Fruit fly (Drosophila melanogaster) whole organism, embryonic: ENCODE results near the gene Rpp14a.
A peak's percentile ranks its signal among the peaks of the same experiment; 100 is the strongest.

ENCODE experiments used
- Adf1 ChIP-seq: fragments of 200-800 bp; sonication (Bioruptor generic); IDR thresholded peaks from 2 replicates; pipeline ENCODE4 v1.3.6; 2022; ENCODE audit warnings: missing biosample characterization, missing genetic modification characterization
- CG10654 ChIP-seq: fragments of 200-800 bp; sonication (Bioruptor generic); optimal IDR thresholded peaks from 2 replicates; lab custom pipeline; 2016; ENCODE audit warnings: missing biosample characterization, missing genetic modification characterization
- CG11456 ChIP-seq: fragments of 200-800 bp; sonication (Bioruptor generic); IDR thresholded peaks from 3 replicates; pipeline ENCODE4 v1.3.6; 2022; ENCODE audit warnings: missing biosample characterization, missing genetic modification characterization
- CG12104 ChIP-seq: fragments of 200-800 bp; sonication (Bioruptor generic); optimal IDR thresholded peaks from 3 replicates; lab custom pipeline; 2016; ENCODE audit warnings: missing biosample characterization, missing genetic modification characterization
- CG13624 ChIP-seq: fragments of 200-800 bp; sonication (Bioruptor generic); optimal IDR thresholded peaks from 2 replicates; lab custom pipeline; 2016; ENCODE audit warnings: missing biosample characterization, missing genetic modification characterization
- CG15011 ChIP-seq: fragments of 200-800 bp; sonication (Bioruptor generic); optimal IDR thresholded peaks from 3 replicates; lab custom pipeline; 2018; ENCODE audit warnings: missing biosample characterization, mild to moderate bottlenecking, missing genetic modification characterization
- CG16815 ChIP-seq: fragments of 200-800 bp; sonication (Bioruptor generic); optimal IDR thresholded peaks from 3 replicates; lab custom pipeline; 2017; ENCODE audit warnings: missing biosample characterization, mild to moderate bottlenecking, missing genetic modification characterization
- CG17568 ChIP-seq: fragments of 200-800 bp; sonication (Bioruptor generic); optimal IDR thresholded peaks from 2 replicates; lab custom pipeline; 2018; ENCODE audit warnings: missing biosample characterization, mild to moderate bottlenecking, missing genetic modification characterization, moderate library complexity
- CG17912 ChIP-seq: fragments of 200-800 bp; sonication (Bioruptor generic); optimal IDR thresholded peaks from 2 replicates; lab custom pipeline; 2018; ENCODE audit warnings: missing biosample characterization, mild to moderate bottlenecking, missing genetic modification characterization
- CG1832 ChIP-seq: fragments of 200-800 bp; sonication (Bioruptor generic); optimal IDR thresholded peaks from 2 replicates; lab custom pipeline; 2017; ENCODE audit warnings: missing biosample characterization, mild to moderate bottlenecking, missing genetic modification characterization, inconsistent platforms
- CG2116 ChIP-seq: fragments of 200-800 bp; sonication (Bioruptor generic); optimal IDR thresholded peaks from 3 replicates; lab custom pipeline; 2018; ENCODE audit warnings: missing biosample characterization, mild to moderate bottlenecking, missing genetic modification characterization
- CG33213 ChIP-seq: fragments of 200-800 bp; sonication (Bioruptor generic); optimal IDR thresholded peaks from 3 replicates; lab custom pipeline; 2016; ENCODE audit warnings: missing biosample characterization, missing genetic modification characterization
- CG4617 ChIP-seq: fragments of 200-800 bp; sonication (Bioruptor generic); optimal IDR thresholded peaks from 3 replicates; lab custom pipeline; 2016; ENCODE audit warnings: missing biosample characterization, missing genetic modification characterization, borderline replicate concordance
- CG5180 ChIP-seq: fragments of 200-800 bp; sonication (Bioruptor generic); optimal IDR thresholded peaks from 3 replicates; lab custom pipeline; 2017; ENCODE audit warnings: missing biosample characterization, missing genetic modification characterization, mild to moderate bottlenecking, moderate library complexity, missing genetic modification reagents
- CG6654 ChIP-seq: fragments of 200-800 bp; sonication (Bioruptor generic); optimal IDR thresholded peaks from 2 replicates; lab custom pipeline; 2017; ENCODE audit warnings: missing biosample characterization, mild to moderate bottlenecking, missing genetic modification characterization
- CG6813 ChIP-seq: fragments of 200-800 bp; sonication (Bioruptor generic); optimal IDR thresholded peaks from 2 replicates; lab custom pipeline; 2017; ENCODE audit warnings: missing biosample characterization, missing genetic modification characterization, mild to moderate bottlenecking, moderate library complexity, missing genetic modification reagents
- CG7963 ChIP-seq: fragments of 200-800 bp; sonication (Bioruptor generic); IDR thresholded peaks from 3 replicates; pipeline ENCODE4 v1.3.6; 2022; ENCODE audit warnings: missing biosample characterization, missing genetic modification characterization; ENCODE audit not compliant: partially characterized antibody
- CTCF ChIP-seq: fragments of 200-800 bp; sonication (Bioruptor generic); optimal IDR thresholded peaks from 2 replicates; lab custom pipeline; 2017; ENCODE audit warnings: missing biosample characterization, mild to moderate bottlenecking, missing genetic modification characterization, moderate library complexity
- Camta ChIP-seq: fragments of 200-800 bp; sonication (Bioruptor generic); optimal IDR thresholded peaks from 2 replicates; lab custom pipeline; 2016; ENCODE audit warnings: missing biosample characterization, missing genetic modification characterization
- CkIIα-i1 ChIP-seq: fragments of 200-800 bp; sonication (Bioruptor generic); IDR thresholded peaks from 2 replicates; pipeline ENCODE4 v1.3.6; 2022; ENCODE audit warnings: missing biosample characterization, missing genetic modification characterization
- CoRest ChIP-seq: fragments of 200-800 bp; sonication (Bioruptor generic); optimal IDR thresholded peaks from 3 replicates; lab custom pipeline; 2018; ENCODE audit warnings: missing biosample characterization, mild to moderate bottlenecking, missing genetic modification characterization, moderate library complexity
- Dbx ChIP-seq: fragments of 200-800 bp; sonication (Bioruptor generic); IDR thresholded peaks from 3 replicates; pipeline ENCODE4 v1.3.6; 2022; ENCODE audit warnings: missing biosample characterization, missing genetic modification characterization
- ERR ChIP-seq: fragments of 200-800 bp; sonication (Bioruptor generic); optimal IDR thresholded peaks from 2 replicates; lab custom pipeline; 2016; ENCODE audit warnings: missing biosample characterization, missing genetic modification characterization
- Elba2 ChIP-seq: fragments of 200-800 bp; sonication (Bioruptor generic); optimal IDR thresholded peaks from 3 replicates; lab custom pipeline; 2016; ENCODE audit warnings: missing biosample characterization, missing genetic modification characterization
- Fer1 ChIP-seq: fragments of 200-800 bp; sonication (Bioruptor generic); optimal IDR thresholded peaks from 2 replicates; lab custom pipeline; 2017; ENCODE audit warnings: missing biosample characterization, mild to moderate bottlenecking, missing genetic modification characterization
- Kr ChIP-seq: fragments of 200-800 bp; sonication (Bioruptor generic); optimal IDR thresholded peaks from 2 replicates; lab custom pipeline; 2017; ENCODE audit warnings: missing biosample characterization, mild to moderate bottlenecking, missing genetic modification characterization
- Meics ChIP-seq: fragments of 200-800 bp; sonication (Bioruptor generic); optimal IDR thresholded peaks from 2 replicates; lab custom pipeline; 2017; ENCODE audit warnings: missing biosample characterization, mild to moderate bottlenecking, missing genetic modification characterization
- NC2β ChIP-seq: fragments of 200-800 bp; sonication (Bioruptor generic); optimal IDR thresholded peaks from 2 replicates; lab custom pipeline; 2016; ENCODE audit warnings: missing biosample characterization, missing genetic modification characterization
- Ravus ChIP-seq: fragments of 200-800 bp; sonication (Bioruptor generic); IDR thresholded peaks from 2 replicates; pipeline ENCODE4 v1.3.6; 2022; ENCODE audit warnings: missing biosample characterization, missing genetic modification characterization
- Sry-δ ChIP-seq: fragments of 200-800 bp; sonication (Bioruptor generic); optimal IDR thresholded peaks from 2 replicates; lab custom pipeline; 2016; ENCODE audit warnings: missing biosample characterization, missing genetic modification characterization
- Trl ChIP-seq, 3 experiments: fragments of >200 bp in 2 of 3; fragments of 200-800 bp in 1 of 3; sonication (Bioruptor generic) in 1 of 3; optimal IDR thresholded peaks; 2 replicates in 1 of 3; 3 replicates in 2 of 3; lab custom pipeline; 2016 to 2017; ENCODE audit warnings: missing biosample characterization in 1 of 3, missing genetic modification characterization in 1 of 3
- al ChIP-seq: fragments of 200-800 bp; sonication (Bioruptor generic); IDR thresholded peaks from 2 replicates; pipeline ENCODE4 v1.3.6; 2022; ENCODE audit warnings: missing biosample characterization, missing genetic modification characterization
- bab2 ChIP-seq: fragments of 200-800 bp; sonication (Bioruptor generic); optimal IDR thresholded peaks from 2 replicates; lab custom pipeline; 2016; ENCODE audit warnings: missing biosample characterization, missing genetic modification characterization
- bigmax ChIP-seq: fragments of 200-800 bp; sonication (Bioruptor generic); optimal IDR thresholded peaks from 2 replicates; lab custom pipeline; 2018; ENCODE audit warnings: missing biosample characterization, mild to moderate bottlenecking, missing genetic modification characterization
- chn ChIP-seq: fragments of 200-800 bp; sonication (Bioruptor generic); optimal IDR thresholded peaks from 2 replicates; lab custom pipeline; 2016; ENCODE audit warnings: missing biosample characterization, missing genetic modification characterization
- ci ChIP-seq: fragments of 200-800 bp; sonication (Bioruptor generic); IDR thresholded peaks from 3 replicates; pipeline ENCODE4 v1.3.6; 2022; ENCODE audit warnings: missing biosample characterization, missing genetic modification characterization
- dan ChIP-seq: fragments of 200-800 bp; sonication (Bioruptor generic); IDR thresholded peaks from 2 replicates; pipeline ENCODE4 v1.3.6; 2022; ENCODE audit warnings: missing biosample characterization, missing genetic modification characterization
- gce ChIP-seq: fragments of 200-800 bp; sonication (Bioruptor generic); IDR thresholded peaks from 3 replicates; pipeline ENCODE4 v1.3.6; 2022; ENCODE audit warnings: missing biosample characterization, missing genetic modification characterization
- lola ChIP-seq, 3 experiments: fragments of >200 bp in 2 of 3; fragments of 200-800 bp in 1 of 3; sonication (Bioruptor generic) in 1 of 3; optimal IDR thresholded peaks; 2 replicates each; lab custom pipeline; 2017 to 2019; ENCODE audit warnings: missing biosample characterization in 3 of 3, missing genetic modification characterization in 3 of 3, mild to moderate bottlenecking in 1 of 3, moderate library complexity in 1 of 3
- nmo ChIP-seq: fragments of 200-800 bp; sonication (Bioruptor generic); optimal IDR thresholded peaks from 2 replicates; lab custom pipeline; 2018; ENCODE audit warnings: missing biosample characterization, mild to moderate bottlenecking, missing genetic modification characterization, moderate library complexity
- odd ChIP-seq: fragments of 200-800 bp; sonication (Bioruptor generic); optimal IDR thresholded peaks from 2 replicates; lab custom pipeline; 2017; ENCODE audit warnings: missing biosample characterization, mild to moderate bottlenecking, missing genetic modification characterization
- pfk ChIP-seq: fragments of 200-800 bp; sonication (Bioruptor generic); optimal IDR thresholded peaks from 2 replicates; lab custom pipeline; 2018; ENCODE audit warnings: missing biosample characterization, mild to moderate bottlenecking, missing genetic modification characterization, moderate library complexity
- phol ChIP-seq: fragments of 200-800 bp; sonication (Bioruptor generic); optimal IDR thresholded peaks from 3 replicates; lab custom pipeline; 2018; ENCODE audit warnings: missing biosample characterization, mild to moderate bottlenecking, missing genetic modification characterization, moderate library complexity
- pita ChIP-seq: fragments of 200-800 bp; sonication (Bioruptor generic); optimal IDR thresholded peaks from 2 replicates; lab custom pipeline; 2017; ENCODE audit warnings: missing biosample characterization, mild to moderate bottlenecking, missing genetic modification characterization

The Rpp14a gene

dm6 chr3R:30092700-30093044 lies 36.0 kb downstream of the Rpp14a start (continued):
- TF ChIP-seq Kr (GFP tag; lab: Kevin White, UChicago) (no peak), CG2116 (peak; percentile 37), Ravus (peak; percentile 64), Elba2 (no peak), odd (peak; percentile 68), pfk (GFP tag; lab: Kevin White, UChicago) (no peak), CG5180 (GFP tag; lab: Kevin White, UChicago) (peak; percentile 62), Adf1 (GFP tag; lab: Robert Waterston, UW) (peak; percentile 67), CG6813 (GFP tag; lab: Kevin White, UChicago) (peak; percentile 77), Meics (GFP tag; lab: Kevin White, UChicago) (peak; percentile 89), CG13624 (GFP tag; lab: Kevin White, UChicago) (peak; percentile 89), bab2 (GFP tag; lab: Kevin White, UChicago) (peak; percentile 90), chn (peak; percentile 84), CG4617 (GFP tag; lab: Kevin White, UChicago) (peak; percentile 48), dan (GFP tag; lab: Robert Waterston, UW) (no peak), NC2β (GFP tag; lab: Kevin White, UChicago) (peak; percentile 81), pita (GFP tag; lab: Kevin White, UChicago) (no peak), CG7963 (GFP tag; lab: Robert Waterston, UW) (no peak), Trl (optimal IDR thresholded peaks at IDR 0.05; lab: Kevin White, UChicago) (no peak), Trl (GFP tag; optimal IDR thresholded peaks at IDR 0.05; lab: Kevin White, UChicago) (peak; percentile 86), CG11456 (peak; percentile 90), CG15011 (GFP tag; lab: Kevin White, UChicago) (peak; percentile 71), CG10654 (GFP tag; lab: Kevin White, UChicago) (peak; percentile 80), bigmax (GFP tag; lab: Kevin White, UChicago) (no peak), CG1832 (GFP tag; lab: Kevin White, UChicago) (no peak), gce (GFP tag; lab: Robert Waterston, UW) (peak; percentile 90), ci (GFP tag; lab: Robert Waterston, UW) (peak; percentile 93), Dbx (GFP tag; lab: Robert Waterston, UW) (peak; percentile 90), CTCF (GFP tag; lab: Kevin White, UChicago) (peak; percentile 18), CG16815 (GFP tag; lab: Kevin White, UChicago) (peak; percentile 59), phol (tag; lab: Kevin White, UChicago) (peak; percentile 79), CG33213 (GFP tag; lab: Kevin White, UChicago) (peak; percentile 81), ERR (GFP tag; lab: Kevin White, UChicago) (peak; percentile 84)
- TF ChIP-seq, all 482 proteins: peak for 404

dm6 chr3R:30095381-30095780 lies 38.7 kb downstream of the Rpp14a start:
- TF ChIP-seq CoRest (no peak), chn (no peak), Camta (no peak), CkIIα-i1 (GFP tag; lab: Robert Waterston, UW) (no peak), CG17912 (no peak), Fer1 (GFP tag; lab: Kevin White, UChicago) (no peak), Sry-δ (GFP tag; lab: Kevin White, UChicago) (no peak), CG6654 (GFP tag; lab: Kevin White, UChicago) (no peak), nmo (no peak), CG17568 (no peak), lola (GFP tag; optimal IDR thresholded peaks at IDR 0.05; lab: Kevin White, UChicago) (no peak), CG12104 (GFP tag; lab: Kevin White, UChicago) (no peak), al (GFP tag; lab: Robert Waterston, UW) (no peak), Adf1 (GFP tag; lab: Robert Waterston, UW) (no peak)
